Worm (Caenorhabditis elegans) whole organism, midembryonic: ENCODE measurements around the gene Y54G2A.11.
"Not testable (repeated sequence)": the region's sequence is repeated elsewhere in the genome, so short reads cannot be mapped to it uniquely, and the experiment has no call there.

Experiments used
- T22C8.4 ChIP-seq: fragments of 200-800 bp; sonication (Bioruptor generic); IDR thresholded peaks from 2 replicates; pipeline ENCODE4 v1.3.6; 2022; ENCODE audit warnings: missing genetic modification characterization, missing compliant biosample characterization
- cog-1 ChIP-seq: sonication (generic microtip); optimal IDR thresholded peaks from 2 replicates; lab custom pipeline; 2016; ENCODE audit warnings: missing genetic modification characterization, missing compliant biosample characterization
- flt-1 ChIP-seq: fragments of 200-800 bp; sonication (Bioruptor generic); IDR thresholded peaks from 2 replicates; pipeline ENCODE4 v1.3.6; 2022; ENCODE audit warnings: missing genetic modification characterization, missing compliant biosample characterization
- klf-2 ChIP-seq: fragments of 200-800 bp; sonication (Bioruptor generic); conservative IDR thresholded peaks from 2 replicates; pipeline ENCODE4 v1.3.6; 2022; ENCODE audit warnings: missing genetic modification reagents, missing genetic modification characterization, missing compliant biosample characterization
- med-1 ChIP-seq: sonication (generic microtip); optimal IDR thresholded peaks from 2 replicates; lab custom pipeline; 2017; ENCODE audit warnings: missing genetic modification characterization, mild to moderate bottlenecking, missing compliant biosample characterization, antibody characterized with exemption, missing genetic modification reagents; ENCODE audit not compliant: insufficient read depth
- ref-1 ChIP-seq: fragments of 200-800 bp; sonication (Bioruptor generic); conservative IDR thresholded peaks from 2 replicates; pipeline ENCODE4 v1.3.6; 2022; ENCODE audit warnings: missing genetic modification reagents, missing genetic modification characterization, missing compliant biosample characterization
- tab-1 ChIP-seq: fragments of 200-800 bp; sonication (Bioruptor generic); IDR thresholded peaks from 2 replicates; pipeline ENCODE4 v1.3.6; 2022; ENCODE audit warnings: missing genetic modification characterization, missing compliant biosample characterization
- ztf-23 ChIP-seq: fragments of 200-800 bp; sonication (Bioruptor generic); IDR thresholded peaks from 2 replicates; pipeline ENCODE4 v1.3.6; 2022; ENCODE audit warnings: missing genetic modification reagents, missing genetic modification characterization, missing compliant biosample characterization
- ztf-29 ChIP-seq: fragments of 200-800 bp; sonication (Bioruptor generic); IDR thresholded peaks from 2 replicates; pipeline ENCODE4 v1.3.6; 2022; ENCODE audit warnings: missing genetic modification reagents, missing genetic modification characterization, missing compliant biosample characterization

Gene Y54G2A.11

DNA sequence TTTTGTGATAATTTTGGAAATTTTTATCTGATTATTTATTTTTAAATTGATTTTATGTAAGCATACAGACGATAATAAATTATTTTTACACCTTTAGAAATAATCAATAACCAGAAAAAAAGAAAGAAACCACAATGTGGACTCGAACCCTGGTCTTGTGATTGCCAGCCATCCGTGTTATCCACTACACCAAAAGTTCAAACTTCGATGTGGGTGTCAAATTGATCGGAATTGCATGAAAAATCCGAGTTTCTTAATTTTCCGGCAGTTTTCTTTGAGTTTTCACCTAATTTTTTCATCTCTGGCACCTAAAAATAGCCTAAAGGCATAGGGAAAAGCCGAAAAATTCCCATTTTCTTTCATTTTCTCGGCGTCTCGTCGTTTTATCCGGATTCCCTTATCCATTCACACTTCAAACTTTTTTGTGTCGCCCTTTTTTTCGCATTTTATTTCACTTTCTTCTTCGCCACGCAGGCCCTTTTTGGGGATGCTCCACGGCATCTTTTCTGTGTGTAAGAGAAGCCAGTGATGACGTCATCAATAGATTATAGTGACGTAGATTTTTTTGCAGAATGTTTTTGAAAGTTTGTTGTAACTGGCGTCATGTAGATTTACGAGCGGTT lies 24.1 kb downstream of the Y54G2A.11 start:
- TF ChIP-seq ztf-29 (GFP tag; lab: Robert Waterston, UW) (no peak), flt-1 (GFP tag; lab: Robert Waterston, UW) (no peak), ref-1 (GFP tag; lab: Robert Waterston, UW) (no peak)

DNA sequence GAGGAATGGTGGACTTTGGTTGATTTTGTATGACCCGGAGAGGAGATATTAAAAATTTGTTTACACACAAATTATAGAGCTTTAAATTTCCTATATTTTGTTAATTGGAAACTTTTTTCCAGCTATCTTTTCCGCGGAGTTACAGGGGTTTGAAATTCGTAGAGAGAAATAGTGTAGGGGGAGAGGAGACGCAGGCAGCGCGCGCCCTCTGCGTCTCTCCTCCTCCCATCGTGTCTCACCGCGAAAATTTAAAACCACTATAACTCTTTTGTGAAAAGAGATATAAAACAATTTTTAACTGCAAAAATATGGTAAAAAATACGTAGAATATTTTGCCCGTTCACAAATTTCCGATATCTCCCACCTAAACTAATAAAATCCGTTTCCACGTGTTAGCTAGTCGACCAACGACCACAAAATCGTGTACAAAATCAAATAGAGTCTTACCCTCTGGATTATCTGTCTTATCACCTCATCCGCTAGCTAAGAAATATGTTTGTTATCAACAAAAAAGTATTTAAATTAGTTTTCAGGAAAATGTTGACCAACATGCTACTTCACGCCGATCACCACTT lies 29.0 kb downstream of the Y54G2A.11 start, which contains the start of gene nhr-277:
Gene nhr-277 (plus strand): TSS at position 525 of the 575 bp plus-strand sequence.
- TF ChIP-seq tab-1 (GFP tag; lab: Robert Waterston, UW) (no peak), ztf-29 (GFP tag; lab: Robert Waterston, UW) (no peak), ztf-23 (GFP tag; lab: Robert Waterston, UW) (no peak), T22C8.4 (GFP tag; lab: Robert Waterston, UW) (no peak), ref-1 (GFP tag; lab: Robert Waterston, UW) (no peak), klf-2 (GFP tag; lab: Robert Waterston, UW) (no peak), flt-1 (GFP tag; lab: Robert Waterston, UW) (no peak), med-1 (GFP tag; lab: Kevin White, UChicago) (no peak), cog-1 (tag; lab: Kevin White, UChicago) (no peak)

DNA sequence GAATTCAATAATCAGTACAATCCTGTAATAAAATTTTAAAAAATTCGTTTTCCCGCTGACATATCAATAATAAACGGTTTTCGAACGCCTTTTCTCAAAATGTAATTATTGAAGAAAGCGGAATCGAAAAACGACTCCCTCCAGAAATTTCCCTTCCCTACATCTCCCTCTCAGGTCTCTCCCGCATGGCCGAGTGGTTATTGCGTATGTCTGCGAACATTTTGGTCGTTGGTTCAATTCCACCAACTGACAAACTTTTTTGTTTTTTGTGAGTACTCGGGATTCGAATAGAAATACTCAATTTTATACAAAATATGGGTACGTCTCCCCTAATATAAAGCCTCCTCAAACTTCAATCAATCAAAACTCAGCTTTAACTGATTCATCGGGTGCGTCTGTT lies 31.6 kb downstream of the Y54G2A.11 start:
- TF ChIP-seq tab-1 (GFP tag; lab: Robert Waterston, UW) = peak; percentile 98
- peak; percentile 89 for TF ChIP-seq ref-1 (GFP tag; lab: Robert Waterston, UW)
- peak; percentile 90 for TF ChIP-seq ztf-29 (GFP tag; lab: Robert Waterston, UW)
- TF ChIP-seq ztf-23 (GFP tag; lab: Robert Waterston, UW) = peak; percentile 96
- peak; percentile 94 for TF ChIP-seq T22C8.4 (GFP tag; lab: Robert Waterston, UW)
- TF ChIP-seq klf-2 (GFP tag; lab: Robert Waterston, UW) = peak; percentile 95
- TF ChIP-seq flt-1 (GFP tag; lab: Robert Waterston, UW) = peak; percentile 95

DNA sequence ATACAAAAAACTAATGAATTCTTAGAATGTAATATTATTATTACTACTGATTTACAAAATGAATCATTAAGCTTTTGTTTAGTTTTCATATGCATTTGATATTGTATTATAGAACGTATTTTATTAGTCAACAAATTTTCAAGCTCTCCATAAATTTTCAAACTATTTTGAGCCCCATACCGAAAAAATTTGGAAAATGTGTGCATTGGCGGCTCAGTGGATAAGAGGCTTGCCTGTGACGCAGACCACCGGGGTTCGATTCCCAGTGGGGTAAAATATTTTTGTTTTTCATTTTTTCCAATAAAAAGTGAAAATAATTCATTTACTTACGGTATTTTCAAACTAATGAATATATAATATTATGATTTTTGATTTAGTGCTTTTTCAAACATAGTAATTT lies 33.1 kb downstream of the Y54G2A.11 start:
- TF ChIP-seq ztf-29 (GFP tag; lab: Robert Waterston, UW) (no peak), klf-2 (GFP tag; lab: Robert Waterston, UW) (no peak), tab-1 (GFP tag; lab: Robert Waterston, UW) (no peak), flt-1 (GFP tag; lab: Robert Waterston, UW) (no peak), cog-1 (tag; lab: Kevin White, UChicago) (no peak), T22C8.4 (GFP tag; lab: Robert Waterston, UW) (no peak), ref-1 (GFP tag; lab: Robert Waterston, UW) (no peak), ztf-23 (GFP tag; lab: Robert Waterston, UW) (no peak)

DNA sequence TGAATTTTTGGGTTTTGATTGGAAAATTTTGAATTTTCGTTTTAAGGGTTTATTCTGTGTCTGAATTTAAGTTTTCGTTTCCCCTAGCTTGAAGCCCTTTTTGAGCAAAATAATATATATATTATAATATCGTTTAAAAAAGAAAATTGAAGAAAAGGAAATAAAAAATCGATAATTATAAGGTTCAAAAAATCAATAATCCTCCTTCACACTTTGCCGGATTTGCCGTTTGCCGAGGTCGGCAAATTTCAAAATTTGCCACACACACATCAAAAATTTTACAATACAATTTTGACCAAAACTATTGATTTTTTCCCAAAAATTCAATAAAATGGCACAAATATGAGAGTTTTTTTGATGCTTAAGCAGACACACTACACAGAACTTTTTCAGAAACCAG lies 35.0 kb downstream of the Y54G2A.11 start:
- TF ChIP-seq T22C8.4 (GFP tag; lab: Robert Waterston, UW) (peak; percentile 64), ztf-23 (GFP tag; lab: Robert Waterston, UW) (no peak)

DNA sequence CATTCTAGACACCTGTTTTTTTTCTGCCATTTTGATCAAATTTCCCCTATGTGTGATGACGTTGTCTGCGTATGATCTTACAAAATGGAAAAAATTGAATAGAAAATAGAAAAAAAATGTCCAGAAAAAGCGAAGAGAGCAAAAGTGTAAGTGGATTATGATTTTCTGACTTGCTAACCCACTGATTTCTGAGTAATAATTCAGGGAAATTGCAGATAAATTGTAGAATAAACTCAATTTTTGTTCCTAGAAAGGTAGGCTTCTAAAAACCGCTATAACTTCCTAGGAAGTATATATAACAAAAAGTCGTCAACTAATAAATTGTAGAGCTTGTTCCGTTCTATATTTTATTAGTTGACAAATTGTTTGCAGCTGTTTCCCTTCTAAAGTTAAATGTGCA lies 36.9 kb downstream of the Y54G2A.11 start:
- TF ChIP-seq ref-1 (GFP tag; lab: Robert Waterston, UW) (no peak), ztf-23 (GFP tag; lab: Robert Waterston, UW) (no peak), T22C8.4 (GFP tag; lab: Robert Waterston, UW) (no peak), cog-1 (tag; lab: Kevin White, UChicago) (no peak), flt-1 (GFP tag; lab: Robert Waterston, UW) (no peak), tab-1 (GFP tag; lab: Robert Waterston, UW) (no peak), ztf-29 (GFP tag; lab: Robert Waterston, UW) (no peak), klf-2 (GFP tag; lab: Robert Waterston, UW) (no peak), med-1 (GFP tag; lab: Kevin White, UChicago) (no peak)

DNA sequence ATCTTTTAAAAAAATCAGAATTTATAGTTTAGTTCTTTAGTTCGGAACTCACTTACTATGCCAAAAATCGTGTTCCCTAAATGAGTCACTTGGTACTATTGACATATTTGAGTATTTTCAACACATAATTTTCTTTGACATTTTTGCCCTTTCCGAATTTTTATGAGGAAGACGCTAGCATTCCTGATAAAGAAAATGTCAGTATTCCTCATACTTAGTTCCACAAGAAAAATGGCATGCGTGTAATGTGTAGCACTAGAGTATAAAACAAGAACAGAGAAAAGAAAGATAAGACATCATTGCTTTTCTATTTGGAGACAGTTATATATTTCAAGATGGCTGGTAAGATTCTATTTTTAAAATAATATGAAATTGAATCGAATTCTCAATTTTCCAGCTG lies 41.6 kb downstream of the Y54G2A.11 start, which contains the start of gene Y94H6A.2:
Gene Y94H6A.2 (plus strand): TSS at position 336 of the 400 bp plus-strand sequence.
- no peak for TF ChIP-seq ref-1 (GFP tag; lab: Robert Waterston, UW)
- TF ChIP-seq med-1 (GFP tag; lab: Kevin White, UChicago) = no peak
- TF ChIP-seq flt-1 (GFP tag; lab: Robert Waterston, UW) = no peak

DNA sequence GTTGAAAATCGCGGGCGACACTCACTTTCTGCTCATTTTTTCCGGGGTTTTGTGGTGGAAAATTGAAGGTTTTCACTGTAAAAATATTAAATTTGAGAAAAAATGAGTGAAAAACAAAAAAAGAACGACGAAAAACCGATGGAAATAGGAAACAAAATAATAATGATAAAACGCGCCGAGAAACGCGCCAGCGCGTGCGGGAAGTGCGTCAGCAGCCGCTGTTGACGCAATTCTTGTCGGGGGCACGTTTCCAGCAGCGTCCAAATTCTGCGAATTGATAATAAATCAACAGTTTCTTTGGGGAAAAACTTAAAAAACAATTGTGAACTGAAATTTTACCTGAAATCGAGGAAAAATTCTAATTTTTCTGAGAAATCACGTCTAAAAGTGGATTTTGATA lies 45.8 kb downstream of the Y54G2A.11 start, which contains the start of gene ubxn-2:
Gene ubxn-2 (minus strand): TSS at position 36 of the 400 bp plus-strand sequence.
- TF ChIP-seq cog-1 (tag; lab: Kevin White, UChicago) (no peak), ref-1 (GFP tag; lab: Robert Waterston, UW) (no peak), T22C8.4 (GFP tag; lab: Robert Waterston, UW) (peak; percentile 30; the same call in 1 of the 2 replicates), ztf-23 (GFP tag; lab: Robert Waterston, UW) (peak; percentile 61)

DNA sequence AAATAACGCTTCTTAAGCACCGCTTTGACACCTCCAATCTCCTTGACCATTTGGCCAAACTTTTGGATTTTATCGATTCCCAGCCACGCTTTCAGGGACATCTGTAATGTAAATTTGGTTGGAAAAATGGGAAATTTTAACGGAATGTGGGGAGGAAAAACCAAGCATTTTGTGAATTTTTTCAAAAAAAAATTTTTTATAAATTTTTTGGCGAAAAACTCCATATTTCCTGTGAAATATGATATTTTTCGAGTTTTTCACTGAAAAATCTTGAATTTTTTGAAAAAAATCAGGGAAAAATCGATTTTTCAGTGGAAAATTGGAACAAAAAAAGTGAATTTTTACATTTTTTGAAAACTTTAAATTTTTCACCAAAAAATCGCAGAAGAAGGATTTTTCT lies 51.9 kb downstream of the Y54G2A.11 start, which contains the start of gene ndua-12:
Gene ndua-12 (minus strand): TSS at position 101 of the 400 bp plus-strand sequence.
- TF ChIP-seq klf-2, flt-1, ztf-29 (GFP tag; lab: Robert Waterston, UW): not testable (repeated sequence)

DNA sequence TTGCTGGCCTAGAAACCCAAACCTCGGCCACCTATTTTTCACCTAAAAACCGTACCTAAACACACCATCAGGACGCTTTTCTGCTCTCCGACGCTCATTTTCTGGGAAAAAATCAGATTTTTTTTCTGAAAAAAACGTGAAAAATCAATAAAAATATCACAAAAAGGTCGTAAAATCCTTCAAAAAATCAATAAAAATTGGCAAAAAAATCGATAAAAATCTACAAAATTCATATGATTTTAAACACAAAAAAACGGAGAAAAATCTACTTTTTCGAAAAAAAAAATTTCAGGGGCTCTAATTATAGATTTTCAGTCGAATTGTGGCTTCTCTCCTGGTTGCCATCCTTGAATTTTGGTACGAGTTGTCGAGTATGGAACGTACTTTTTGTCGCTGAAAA lies 55.1 kb downstream of the Y54G2A.11 start, which contains the start of gene Y94H6A.7:
Gene Y94H6A.7 (minus strand): TSS at position 101 of the 400 bp plus-strand sequence.
- TF ChIP-seq T22C8.4 (GFP tag; lab: Robert Waterston, UW) = peak; percentile 44; the same call in 1 of the 2 replicates
